Worm (Caenorhabditis elegans): ENCODE measurements around the gene M106.7.

ce11 chrII:10829572-10829971 is 27.4 kb downstream of the M106.7 start:
- TF ChIP-seq snpc-4 (tag; optimal IDR thresholded peaks at IDR 0.05) = no peak
- no peak for TF ChIP-seq ama-1 (optimal IDR thresholded peaks at IDR 0.05)

Measured in whole organism, L3 larva.